Worm (Caenorhabditis elegans): ENCODE results near the gene C44H9.4.

DNA sequence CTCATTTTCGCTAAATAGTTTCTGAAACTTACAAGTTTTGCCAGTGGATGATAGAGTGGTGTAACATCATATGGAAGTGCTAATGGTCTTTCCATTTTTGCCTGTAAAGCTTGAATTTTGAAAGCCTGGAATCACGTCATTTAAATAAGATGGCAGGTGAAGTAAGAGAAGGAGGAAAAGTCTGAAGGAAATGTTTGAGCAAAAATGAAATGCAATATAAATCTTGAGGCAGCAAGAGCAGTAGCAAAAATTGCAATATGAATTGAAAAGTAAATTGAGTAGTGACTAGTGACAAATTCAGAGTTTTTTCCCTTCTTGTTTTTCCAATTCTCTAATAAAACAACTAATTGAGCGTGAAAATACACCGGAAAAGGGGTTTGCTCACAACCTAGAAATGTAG lies 50.4 kb downstream of the C44H9.4 start, which contains the start of gene glb-24:
- no peak for TF ChIP-seq nhr-23 (tag; optimal IDR thresholded peaks at IDR 0.05)
- TF ChIP-seq nhr-237 (tag; optimal IDR thresholded peaks at IDR 0.05): no peak
- no peak for TF ChIP-seq nhr-21 (tag; optimal IDR thresholded peaks at IDR 0.05)
- TF ChIP-seq gmeb-1 (tag; optimal IDR thresholded peaks at IDR 0.05): no peak
